Fruit fly (Drosophila melanogaster): ENCODE results near the gene CG15312.

The CG15312 gene

dm6 chrX:10046760-10047159 lies 23.9 kb downstream of the CG15312 start:
- TF ChIP-seq h (optimal IDR thresholded peaks at IDR 0.05) (no peak), sd (tag; optimal IDR thresholded peaks at IDR 0.05) (peak; percentile 19), z (GFP tag; IDR thresholded peaks at IDR 0.05) (no peak), Hr39 (optimal IDR thresholded peaks at IDR 0.05) (no peak), CG31388 (GFP tag; optimal IDR thresholded peaks at IDR 0.05) (no peak), CG18476 (GFP tag; optimal IDR thresholded peaks at IDR 0.05) (no peak), gce (GFP tag; IDR thresholded peaks at IDR 0.05) (no peak), slp2 (GFP tag; optimal IDR thresholded peaks at IDR 0.05) (no peak), pfk (GFP tag; optimal IDR thresholded peaks at IDR 0.05) (no peak), CG5245 (GFP tag; optimal IDR thresholded peaks at IDR 0.05) (no peak), abd-A (tag; optimal IDR thresholded peaks at IDR 0.05) (no peak), Med (GFP tag) (no peak), CG9727 (GFP tag; optimal IDR thresholded peaks at IDR 0.05) (no peak), Pdp1 (GFP tag; optimal IDR thresholded peaks at IDR 0.05) (peak in 1 of 2 experiments; percentile 85), Ets65A (GFP tag) (no peak), Hr51 (GFP tag; optimal IDR thresholded peaks at IDR 0.05) (no peak), CG7745 (tag; optimal IDR thresholded peaks at IDR 0.05) (no peak), pros (GFP tag; optimal IDR thresholded peaks at IDR 0.05) (peak; percentile 23), amos (GFP tag; IDR thresholded peaks at IDR 0.05; ENCODE audit: partially characterized antibody) (no peak), bsh (GFP tag; optimal IDR thresholded peaks at IDR 0.05) (no peak), Optix (GFP tag; IDR thresholded peaks at IDR 0.05) (no peak), Oli (tag; optimal IDR thresholded peaks at IDR 0.05) (no peak), dpn (GFP tag; optimal IDR thresholded peaks at IDR 0.05) (no peak), CG10431 (GFP tag; optimal IDR thresholded peaks at IDR 0.05) (no peak), CG11398 (GFP tag; optimal IDR thresholded peaks at IDR 0.05) (no peak), CG7987 (GFP tag; optimal IDR thresholded peaks at IDR 0.05) (no peak), hth (optimal IDR thresholded peaks at IDR 0.05) (no peak)

dm6 chrX:10045763-10046162 lies 24.9 kb downstream of the CG15312 start:
- no peak for TF ChIP-seq dimm (GFP tag; IDR thresholded peaks at IDR 0.05)
- no peak for TF ChIP-seq CG2199 (GFP tag; IDR thresholded peaks at IDR 0.05)
- no peak for TF ChIP-seq CG12942 (GFP tag; optimal IDR thresholded peaks at IDR 0.05)
- TF ChIP-seq psq (GFP tag; optimal IDR thresholded peaks at IDR 0.05) = no peak
- no peak for TF ChIP-seq CG15073 (GFP tag; optimal IDR thresholded peaks at IDR 0.05)
- no peak for TF ChIP-seq ap (GFP tag; IDR thresholded peaks at IDR 0.05)

dm6 chrX:10043873-10044272 lies 26.8 kb downstream of the CG15312 start:
- TF ChIP-seq knrl (GFP tag; IDR thresholded peaks at IDR 0.05; ENCODE audit: partially characterized antibody) (no peak), Jarid2 (GFP tag; optimal IDR thresholded peaks at IDR 0.05) (no peak), CG34422 (GFP tag; IDR thresholded peaks at IDR 0.05) (no peak), ATbp (GFP tag; optimal IDR thresholded peaks at IDR 0.05) (peak; percentile 63), seq (GFP tag; IDR thresholded peaks at IDR 0.05) (peak; percentile 51; the same call in 1 of the 2 replicates), CG14014 (GFP tag; IDR thresholded peaks at IDR 0.05) (peak; percentile 20; the same call in 1 of the 2 replicates), CG11695 (GFP tag; IDR thresholded peaks at IDR 0.05) (0 out of 3 replicates have a peak, but pooled peaks have one; percentile 27), Awh (GFP tag; IDR thresholded peaks at IDR 0.05) (peak; percentile 56; the same call in 1 of the 2 replicates), Nf-YA (GFP tag; IDR thresholded peaks at IDR 0.05) (peak; percentile 43; the same call in 1 of the 2 replicates), Med (GFP tag) (peak; percentile 77), dmrt99B (tag; optimal IDR thresholded peaks at IDR 0.05) (peak; percentile 21), sr (GFP tag; IDR thresholded peaks at IDR 0.05) (peak; percentile 29; the same call in 1 of the 3 replicates), CG12071 (GFP tag; optimal IDR thresholded peaks at IDR 0.05) (peak; percentile 44), lab (GFP tag; optimal IDR thresholded peaks at IDR 0.05) (peak; percentile 36), otp (GFP tag; IDR thresholded peaks at IDR 0.05) (peak; percentile 43; the same call in 1 of the 3 replicates), CG5180 (GFP tag; optimal IDR thresholded peaks at IDR 0.05) (peak; percentile 28), p53 (GFP tag; optimal IDR thresholded peaks at IDR 0.05) (no peak), CG6765 (GFP tag; optimal IDR thresholded peaks at IDR 0.05) (peak; percentile 17), CG14441 (GFP tag; IDR thresholded peaks at IDR 0.05) (0 out of 2 replicates have a peak, but pooled peaks have one; percentile 11)
